Fruit fly (Drosophila melanogaster) whole organism, wandering third instar larva: ENCODE measurements around the gene Ctu2.

Source experiments
- Abd-B ChIP-seq: fragments of >200 bp; optimal IDR thresholded peaks from 2 replicates; lab custom pipeline; 2017; ENCODE audit warnings: missing biosample characterization, missing genetic modification characterization
- CrebA ChIP-seq: fragments of 200-800 bp; sonication (Bioruptor generic); optimal IDR thresholded peaks from 2 replicates; lab custom pipeline; 2016; ENCODE audit warnings: missing biosample characterization, mild to moderate bottlenecking, missing genetic modification characterization, borderline replicate concordance
- Dfd ChIP-seq: fragments of >200 bp; optimal IDR thresholded peaks from 2 replicates; lab custom pipeline; 2017; ENCODE audit warnings: missing biosample characterization, missing genetic modification characterization
- Dif ChIP-seq: fragments of 200-275, 200-300 bp; sonication (Bioruptor generic); optimal IDR thresholded peaks from 2 replicates; lab custom pipeline; 2018; ENCODE audit warnings: missing biosample characterization, missing genetic modification characterization; ENCODE audit not compliant: partially characterized antibody
- GATAd ChIP-seq: sonication (Bioruptor generic); optimal IDR thresholded peaks from 2 replicates; lab custom pipeline; 2016; ENCODE audit warnings: missing biosample characterization, missing genetic modification characterization
- HLH106 ChIP-seq: fragments of 200-800 bp; optimal IDR thresholded peaks from 3 replicates; lab custom pipeline; 2019; ENCODE audit warnings: missing biosample characterization, mild to moderate bottlenecking, missing genetic modification characterization, moderate library complexity
- Hr83 ChIP-seq: fragments of 200-300 bp; sonication (Bioruptor generic); optimal IDR thresholded peaks from 2 replicates; lab custom pipeline; 2016; ENCODE audit warnings: missing biosample characterization, mild to moderate bottlenecking, missing genetic modification characterization, moderate library complexity; ENCODE audit not compliant: poor library complexity, severe bottlenecking
- Jra ChIP-seq: sonication (Bioruptor generic); optimal IDR thresholded peaks from 2 replicates; lab custom pipeline; 2016; ENCODE audit warnings: missing biosample characterization, missing genetic modification characterization
- Mio ChIP-seq: sonication (Bioruptor generic); optimal IDR thresholded peaks from 2 replicates; lab custom pipeline; 2016; ENCODE audit warnings: missing biosample characterization, missing genetic modification characterization
- Myc ChIP-seq: fragments of >200 bp; optimal IDR thresholded peaks from 2 replicates; lab custom pipeline; 2017
- N ChIP-seq: fragments of >200 bp; optimal IDR thresholded peaks from 2 replicates; lab custom pipeline; 2018; ENCODE audit warnings: missing biosample characterization, missing external identifiers, missing genetic modification characterization
- OdsH ChIP-seq: fragments of 200-800 bp; sonication (Bioruptor generic); optimal IDR thresholded peaks from 2 replicates; lab custom pipeline; 2016; ENCODE audit warnings: missing biosample characterization, mild to moderate bottlenecking, missing genetic modification characterization
- Rel ChIP-seq, 2 experiments: fragments of 200-800 bp; sonication (Bioruptor generic) in 1 of 2; optimal IDR thresholded peaks; 2 replicates in 1 of 2; 3 replicates in 1 of 2; lab custom pipeline; 2016 to 2019; ENCODE audit warnings: mild to moderate bottlenecking in 2 of 2, missing biosample characterization in 2 of 2, missing genetic modification characterization in 2 of 2, moderate library complexity in 1 of 2
- Sp1 ChIP-seq: fragments of 200-800 bp; sonication (Bioruptor generic); optimal IDR thresholded peaks from 3 replicates; lab custom pipeline; 2019; ENCODE audit warnings: missing biosample characterization, mild to moderate bottlenecking, missing genetic modification characterization, moderate library complexity
- Vsx2 ChIP-seq: fragments of 200-300, 225-300 bp; sonication (Bioruptor generic); optimal IDR thresholded peaks from 2 replicates; lab custom pipeline; 2018; ENCODE audit warnings: missing biosample characterization, missing genetic modification characterization; ENCODE audit not compliant: partially characterized antibody
- br ChIP-seq: fragments of 200-800 bp; sonication (Bioruptor generic); optimal IDR thresholded peaks from 2 replicates; lab custom pipeline; 2016; ENCODE audit warnings: missing biosample characterization, missing genetic modification characterization
- brk ChIP-seq: fragments of 200-800 bp; sonication (Bioruptor generic); optimal IDR thresholded peaks from 2 replicates; lab custom pipeline; 2016; ENCODE audit warnings: missing biosample characterization, mild to moderate bottlenecking, missing genetic modification characterization
- dl ChIP-seq, 2 experiments: fragments of 175-275, 200-275 bp in 1 of 2; fragments of 200-275 bp in 1 of 2; sonication (Bioruptor generic); optimal IDR thresholded peaks; lab custom pipeline; 2018; ENCODE audit warnings: mild to moderate bottlenecking in 2 of 2, missing biosample characterization in 2 of 2, missing genetic modification characterization in 2 of 2, moderate library complexity in 2 of 2; ENCODE audit not compliant: partially characterized antibody in 2 of 2, insufficient read depth in 1 of 2
- dmrt93B ChIP-seq: fragments of 200-800 bp; sonication (Bioruptor generic); optimal IDR thresholded peaks from 2 replicates; lab custom pipeline; 2018; ENCODE audit warnings: missing biosample characterization, mild to moderate bottlenecking, missing genetic modification characterization
- dsf ChIP-seq: sonication (Bioruptor generic); optimal IDR thresholded peaks from 2 replicates; lab custom pipeline; 2016; ENCODE audit warnings: missing biosample characterization, missing genetic modification characterization, borderline replicate concordance
- ey ChIP-seq: fragments of 200-800 bp; sonication (Bioruptor generic); optimal IDR thresholded peaks from 2 replicates; lab custom pipeline; 2016; ENCODE audit warnings: missing biosample characterization, missing genetic modification characterization
- foxo ChIP-seq, 2 experiments: fragments of 200-800 bp; sonication (Bioruptor generic); optimal IDR thresholded peaks; 2 replicates in 1 of 2; 3 replicates in 1 of 2; lab custom pipeline; 2016 to 2017; ENCODE audit warnings: missing biosample characterization in 2 of 2, missing genetic modification characterization in 2 of 2
- fru ChIP-seq: fragments of 200-800 bp; sonication (Bioruptor generic); optimal IDR thresholded peaks from 3 replicates; lab custom pipeline; 2016; ENCODE audit warnings: missing biosample characterization, mild to moderate bottlenecking, missing genetic modification characterization
- h ChIP-seq: fragments of 200-800 bp; sonication (Bioruptor generic); optimal IDR thresholded peaks from 3 replicates; lab custom pipeline; 2016; ENCODE audit warnings: missing biosample characterization, mild to moderate bottlenecking, missing genetic modification characterization
- jim ChIP-seq: fragments of 175-275, 200-325 bp; sonication (Bioruptor generic); optimal IDR thresholded peaks from 2 replicates; lab custom pipeline; 2016; ENCODE audit warnings: missing biosample characterization, mild to moderate bottlenecking, missing genetic modification characterization
- lola ChIP-seq: fragments of >200 bp; optimal IDR thresholded peaks from 2 replicates; lab custom pipeline; 2017; ENCODE audit warnings: missing biosample characterization, missing genetic modification characterization
- pan ChIP-seq: fragments of >200 bp; optimal IDR thresholded peaks from 2 replicates; lab custom pipeline; 2017
- psq ChIP-seq: fragments of 200-800 bp; sonication (Bioruptor generic); optimal IDR thresholded peaks from 3 replicates; lab custom pipeline; 2017; ENCODE audit warnings: missing biosample characterization, mild to moderate bottlenecking, missing genetic modification characterization, moderate library complexity
- rgr ChIP-seq: fragments of 200-800 bp; sonication (Bioruptor generic); optimal IDR thresholded peaks from 3 replicates; lab custom pipeline; 2016; ENCODE audit warnings: missing biosample characterization, mild to moderate bottlenecking, missing genetic modification characterization
- sv ChIP-seq: fragments of 200-800 bp; sonication (Bioruptor generic); optimal IDR thresholded peaks from 3 replicates; lab custom pipeline; 2016; ENCODE audit warnings: missing biosample characterization, missing genetic modification characterization
- tai ChIP-seq: sonication (Bioruptor generic); optimal IDR thresholded peaks from 2 replicates; lab custom pipeline; 2016; ENCODE audit warnings: missing biosample characterization, missing genetic modification characterization
- usp ChIP-seq: fragments of >200 bp; optimal IDR thresholded peaks from 2 replicates; lab custom pipeline; 2017; ENCODE audit warnings: missing biosample characterization, missing genetic modification characterization
- woc ChIP-seq: sonication (Bioruptor generic); optimal IDR thresholded peaks from 2 replicates; lab custom pipeline; 2016; ENCODE audit warnings: missing biosample characterization, mild to moderate bottlenecking, missing genetic modification characterization

Ctu2 gene

dm6 chr2L:19457890-19458580, 35.0 kb downstream of the Ctu2 start:
- TF ChIP-seq dsf (no peak), Abd-B (GFP tag; lab: Kevin White, UChicago) (no peak), Jra (GFP tag; lab: Kevin White, UChicago) (no peak), Mio (GFP tag; lab: Kevin White, UChicago) (no peak), dmrt93B (no peak), dl (GFP tag; optimal IDR thresholded peaks at IDR 0.05; lab: Kevin White, UChicago; ENCODE audit: insufficient read depth in 1 of 2, partially characterized antibody in 2 of 2) (no peak), psq (GFP tag; lab: Kevin White, UChicago) (no peak), HLH106 (tag; lab: Kevin White, UChicago) (no peak), br (GFP tag; lab: Kevin White, UChicago) (no peak), h (no peak), jim (no peak), Dfd (GFP tag; lab: Kevin White, UChicago) (no peak), pan (lab: Kevin White, UChicago) (no peak), N (no peak)
- TF ChIP-seq, all 38 proteins: peak for 0

DNA sequence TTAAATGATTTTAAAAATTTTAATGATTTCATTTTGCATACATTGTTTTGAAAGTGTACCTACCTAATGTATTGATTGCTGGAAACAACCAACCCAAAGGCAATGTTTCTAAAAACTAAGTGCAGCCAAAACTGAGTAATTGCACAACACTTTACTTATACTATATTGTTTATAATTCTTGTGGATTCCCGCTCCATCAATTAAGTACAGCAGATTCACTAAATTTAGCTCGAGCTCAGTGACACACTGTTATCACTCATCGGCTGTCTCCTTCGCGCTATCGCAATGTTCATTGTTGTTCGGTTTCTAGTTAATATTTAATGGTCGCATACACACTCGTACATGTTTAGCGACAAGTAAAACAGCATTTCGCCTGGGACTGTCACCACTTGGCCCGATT, 37.3 kb downstream of the Ctu2 start:
- TF ChIP-seq N (no peak), GATAd (GFP tag; lab: Kevin White, UChicago) (no peak), Sp1 (GFP tag; lab: Kevin White, UChicago) (no peak), Rel (GFP tag; optimal IDR thresholded peaks at IDR 0.05; lab: Kevin White, UChicago) (no peak), Rel (tag; optimal IDR thresholded peaks at IDR 0.05; lab: Kevin White, UChicago) (peak; percentile 93)
- TF ChIP-seq, all 38 proteins: peak for 1

dm6 chr2L:19455209-19455608, 37.8 kb downstream of the Ctu2 start:
- TF ChIP-seq Abd-B (GFP tag; lab: Kevin White, UChicago), result no peak
- no peak for TF ChIP-seq GATAd (GFP tag; lab: Kevin White, UChicago)
- no peak for TF ChIP-seq HLH106 (tag; lab: Kevin White, UChicago)
- no peak for TF ChIP-seq h
- no peak for TF ChIP-seq lola
- no peak for TF ChIP-seq Myc (lab: Kevin White, UChicago)
- TF ChIP-seq OdsH (GFP tag; lab: Kevin White, UChicago), result no peak
- no peak for TF ChIP-seq rgr
- no peak for TF ChIP-seq br (GFP tag; lab: Kevin White, UChicago)
- no peak for TF ChIP-seq dl (GFP tag; optimal IDR thresholded peaks at IDR 0.05; lab: Kevin White, UChicago; ENCODE audit: insufficient read depth in 1 of 2, partially characterized antibody in 2 of 2)
- TF ChIP-seq CrebA, result no peak

DNA sequence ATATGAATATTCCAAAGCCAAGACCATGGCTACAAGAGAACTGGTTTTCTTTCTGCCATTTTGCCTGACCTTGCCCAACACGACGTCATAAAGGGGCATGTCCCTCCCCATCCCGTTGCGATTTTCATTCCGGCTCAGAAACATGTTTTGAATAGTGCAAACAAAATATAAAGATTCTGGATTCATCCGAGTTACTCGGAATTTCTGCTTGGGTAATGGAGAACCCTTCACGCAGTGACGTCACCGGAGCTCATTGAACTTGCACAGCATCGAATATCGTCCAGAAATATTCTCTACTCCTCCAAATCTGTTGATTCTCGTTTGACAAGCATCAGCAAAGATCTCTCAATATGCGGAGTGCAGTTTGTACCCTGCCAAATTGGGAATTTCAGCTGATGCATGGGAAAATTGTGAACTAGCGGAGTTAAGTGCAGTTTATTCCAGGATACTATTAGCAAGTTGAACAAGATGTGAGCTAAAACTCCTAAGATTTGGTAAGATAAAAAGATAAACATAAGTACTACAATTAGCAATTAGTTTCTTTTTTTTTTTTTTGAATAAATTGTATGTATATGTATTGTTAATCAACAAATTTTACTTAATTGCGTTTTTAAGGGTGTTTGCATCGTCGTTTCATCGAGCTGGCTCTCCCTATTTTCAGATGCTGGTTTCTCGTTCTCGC, 38.8 kb downstream of the Ctu2 start, which contains the start of gene CG10026:
CG10026 (plus strand) TSS at position 187 of the 682 bp plus-strand sequence.
- TF ChIP-seq psq (GFP tag; lab: Kevin White, UChicago) (peak; percentile 61), OdsH (GFP tag; lab: Kevin White, UChicago) (peak; percentile 58), Hr83 (GFP tag; lab: Kevin White, UChicago) (no peak), Sp1 (GFP tag; lab: Kevin White, UChicago) (peak; percentile 51), rgr (peak; percentile 62), woc (GFP tag; lab: Kevin White, UChicago) (peak; percentile 31), brk (GFP tag; lab: Kevin White, UChicago) (no peak), jim (no peak), N (no peak), dsf (no peak), tai (GFP tag; lab: Kevin White, UChicago) (no peak), foxo (GFP tag; optimal IDR thresholded peaks at IDR 0.05; lab: Kevin White, UChicago) (peak in 1 of 2 experiments; percentile 16), usp (GFP tag; lab: Kevin White, UChicago) (no peak), Dif (GFP tag; lab: Kevin White, UChicago) (peak; percentile 34), br (GFP tag; lab: Kevin White, UChicago) (peak; percentile 59), Vsx2 (no peak), HLH106 (tag; lab: Kevin White, UChicago) (peak; percentile 53), fru (peak; percentile 52), ey (GFP tag; lab: Kevin White, UChicago) (peak; percentile 59), dmrt93B (no peak), Abd-B (GFP tag; lab: Kevin White, UChicago) (no peak), Dfd (GFP tag; lab: Kevin White, UChicago) (no peak), lola (no peak), sv (no peak), h (peak; percentile 25), Jra (GFP tag; lab: Kevin White, UChicago) (no peak)
- TF ChIP-seq, all 38 proteins: peak for 12
